Fruit fly (Drosophila melanogaster): ENCODE results near the gene Myc.

Gene Myc

dm6 chrX:3381667-3382066, 8.7 kb downstream of the Myc start (continued):
- TF ChIP-seq CG12744 (GFP tag; optimal IDR thresholded peaks at IDR 0.05) (peak; percentile 54), pan (optimal IDR thresholded peaks at IDR 0.05) (no peak), pan (GFP tag; optimal IDR thresholded peaks at IDR 0.05 in 1 of 2, IDR thresholded peaks at IDR 0.05 in 1 of 2) (peak in 1 of 2 experiments; percentile 84), pho (GFP tag; optimal IDR thresholded peaks at IDR 0.05) (peak; percentile 30), CG6854 (GFP tag; optimal IDR thresholded peaks at IDR 0.05) (no peak), Ravus (GFP tag; IDR thresholded peaks at IDR 0.05) (peak; percentile 2; the same call in 1 of the 2 replicates), trh (GFP tag; optimal IDR thresholded peaks at IDR 0.05) (peak; percentile 28), HHEX (GFP tag; optimal IDR thresholded peaks at IDR 0.05) (peak; percentile 37), PHDP (tag; optimal IDR thresholded peaks at IDR 0.05) (peak; percentile 74), BEAF-32 (GFP tag; optimal IDR thresholded peaks at IDR 0.05) (no peak), lov (optimal IDR thresholded peaks at IDR 0.05) (no peak), lov (GFP tag; IDR thresholded peaks at IDR 0.05) (0 out of 3 replicates have a peak, but pooled peaks have one; percentile 51), wdn (GFP tag; IDR thresholded peaks at IDR 0.05) (peak; percentile 63), C15 (GFP tag; IDR thresholded peaks at IDR 0.05) (no peak), usp (GFP tag; optimal IDR thresholded peaks at IDR 0.05) (no peak), gce (GFP tag; IDR thresholded peaks at IDR 0.05) (no peak), CG16815 (GFP tag; optimal IDR thresholded peaks at IDR 0.05) (peak; percentile 41), fd64A (GFP tag; optimal IDR thresholded peaks at IDR 0.05) (no peak), gcm (GFP tag; optimal IDR thresholded peaks at IDR 0.05) (peak; percentile 32), CG4707 (GFP tag; optimal IDR thresholded peaks at IDR 0.05) (peak; percentile 12), ATbp (GFP tag; optimal IDR thresholded peaks at IDR 0.05) (peak; percentile 71), tll (GFP tag; optimal IDR thresholded peaks at IDR 0.05) (no peak), CG10209 (GFP tag; optimal IDR thresholded peaks at IDR 0.05) (peak; percentile 62), CG8359 (GFP tag; optimal IDR thresholded peaks at IDR 0.05; ENCODE audit: borderline replicate concordance) (no peak), kay (GFP tag; optimal IDR thresholded peaks at IDR 0.05) (peak; percentile 26), fu2 (GFP tag; optimal IDR thresholded peaks at IDR 0.05) (peak; percentile 24), ewg (GFP tag; optimal IDR thresholded peaks at IDR 0.05) (peak; percentile 64), Mrtf (GFP tag; IDR thresholded peaks at IDR 0.05) (no peak; the same call in 2 of the 3 replicates), ase (GFP tag; IDR thresholded peaks at IDR 0.05) (peak; percentile 68; the same call in 1 of the 3 replicates), ind (GFP tag; optimal IDR thresholded peaks at IDR 0.05) (peak; percentile 80), Gug (GFP tag; IDR thresholded peaks at IDR 0.05) (peak; percentile 66; the same call in 3 of the 4 replicates), nom (GFP tag; optimal IDR thresholded peaks at IDR 0.05) (peak; percentile 60), phol (tag; optimal IDR thresholded peaks at IDR 0.05) (peak; percentile 69), CG18476 (GFP tag; optimal IDR thresholded peaks at IDR 0.05) (no peak), Dek (tag; optimal IDR thresholded peaks at IDR 0.05) (peak; percentile 54), knrl (GFP tag; IDR thresholded peaks at IDR 0.05; ENCODE audit: partially characterized antibody) (no peak), al (GFP tag; IDR thresholded peaks at IDR 0.05) (peak; percentile 68), CG12942 (GFP tag; optimal IDR thresholded peaks at IDR 0.05) (peak; percentile 66), psq (GFP tag; optimal IDR thresholded peaks at IDR 0.05) (peak; percentile 27), Usf (GFP tag; optimal IDR thresholded peaks at IDR 0.05) (peak; percentile 24), aop (GFP tag; IDR thresholded peaks at IDR 0.05) (no peak), CG8089 (GFP tag; optimal IDR thresholded peaks at IDR 0.05) (peak; percentile 55), Dp (GFP tag; optimal IDR thresholded peaks at IDR 0.05) (no peak), CG3995 (GFP tag; optimal IDR thresholded peaks at IDR 0.05) (peak; percentile 23), sob (GFP tag; IDR thresholded peaks at IDR 0.05) (peak; percentile 62), CG18011 (GFP tag; optimal IDR thresholded peaks at IDR 0.05) (peak; percentile 42), gsb-n (tag; optimal IDR thresholded peaks at IDR 0.05) (peak; percentile 48), CG17359 (tag; optimal IDR thresholded peaks at IDR 0.05) (peak; percentile 76), sisA (GFP tag; IDR thresholded peaks at IDR 0.05) (no peak; the same call in 1 of the 2 replicates), corto (GFP tag; optimal IDR thresholded peaks at IDR 0.05) (peak; percentile 69), CG11398 (GFP tag; optimal IDR thresholded peaks at IDR 0.05) (peak; percentile 51)
